Worm (Caenorhabditis elegans) whole organism, L4 larva: ENCODE data around the gene ZK470.14.
A peak's percentile ranks its signal among the peaks of the same experiment; 100 is the strongest.

Experiments
- D1046.2 ChIP-seq: fragments of 200-800 bp; sonication (Bioruptor generic); IDR thresholded peaks from 2 replicates; pipeline ENCODE4 v1.3.6; 2022; ENCODE audit warnings: missing genetic modification characterization, missing compliant biosample characterization
- F26F4.8 ChIP-seq: fragments of 200-800 bp; sonication (Bioruptor generic); conservative IDR thresholded peaks from 2 replicates; pipeline ENCODE4 v1.3.6; 2022; ENCODE audit warnings: missing genetic modification characterization, missing compliant biosample characterization
- F37D6.2 ChIP-seq: sonication (generic microtip); optimal IDR thresholded peaks from 2 replicates; lab custom pipeline; 2016; ENCODE audit warnings: mild to moderate bottlenecking, missing genetic modification characterization, missing compliant biosample characterization
- F44E2.7 ChIP-seq: fragments of 200-800 bp; sonication (Bioruptor generic); IDR thresholded peaks from 2 replicates; pipeline ENCODE4 v2.1.2; 2022; ENCODE audit warnings: missing genetic modification characterization, missing compliant biosample characterization
- T26A8.4 ChIP-seq: fragments of 200-800 bp; sonication (Bioruptor generic); IDR thresholded peaks from 2 replicates; pipeline ENCODE4 v1.3.6; 2022; ENCODE audit warnings: missing genetic modification characterization, missing compliant biosample characterization
- Y105C5A.15 ChIP-seq: fragments of 200-800 bp; sonication (Bioruptor generic); IDR thresholded peaks from 2 replicates; pipeline ENCODE4 v1.3.6; 2022; ENCODE audit warnings: missing genetic modification characterization, missing compliant biosample characterization
- Y75B8A.6 ChIP-seq: fragments of 200-800 bp; sonication (Bioruptor generic); IDR thresholded peaks from 2 replicates; pipeline ENCODE4 v1.3.6; 2022; ENCODE audit warnings: missing genetic modification reagents, missing genetic modification characterization, missing compliant biosample characterization
- ZK337.2 ChIP-seq: fragments of 200-800 bp; sonication (Bioruptor generic); IDR thresholded peaks from 2 replicates; pipeline ENCODE4 v1.3.6; 2022; ENCODE audit warnings: missing genetic modification reagents, missing genetic modification characterization, missing compliant biosample characterization
- ZK546.5 ChIP-seq, 2 experiments: sonication (generic microtip); optimal IDR thresholded peaks; 2 replicates each; lab custom pipeline; 2017; ENCODE audit warnings: missing biosample characterization in 2 of 2, missing genetic modification characterization in 2 of 2
- aha-1 ChIP-seq: fragments of 150-350 bp; peaks from one replicate; lab custom pipeline; 2014; ENCODE audit warnings: missing biosample characterization, missing genetic modification characterization
- aly-2 ChIP-seq: sonication (generic microtip); optimal IDR thresholded peaks from 2 replicates; lab custom pipeline; 2018; ENCODE audit warnings: missing biosample characterization, missing genetic modification characterization
- attf-4 ChIP-seq: sonication (generic microtip); optimal IDR thresholded peaks from 3 replicates; lab custom pipeline; 2017; ENCODE audit warnings: missing biosample characterization, missing genetic modification characterization
- ceh-28 ChIP-seq: fragments of 150-350 bp; optimal IDR thresholded peaks from 2 replicates; lab custom pipeline; 2014; ENCODE audit warnings: missing biosample characterization, missing genetic modification reagents, missing genetic modification characterization
- ceh-44 ChIP-seq: fragments of 200-800 bp; sonication (Bioruptor generic); IDR thresholded peaks from 2 replicates; pipeline ENCODE4 v1.3.6; 2022; ENCODE audit warnings: missing genetic modification reagents, missing genetic modification characterization, missing compliant biosample characterization
- ceh-62 ChIP-seq: sonication (generic microtip); optimal IDR thresholded peaks from 2 replicates; lab custom pipeline; 2017; ENCODE audit warnings: missing biosample characterization, missing genetic modification characterization
- ces-1 ChIP-seq: fragments of 150-350 bp; sonication (generic microtip); optimal IDR thresholded peaks from 4 replicates; lab custom pipeline; 2014; ENCODE audit warnings: missing biosample characterization, missing genetic modification reagents, missing genetic modification characterization
- daf-12 ChIP-seq: fragments of 150-350 bp; optimal IDR thresholded peaks from 2 replicates; lab custom pipeline; 2014; ENCODE audit warnings: missing biosample characterization, missing genetic modification reagents, missing genetic modification characterization
- daf-8 ChIP-seq: fragments of 200-800 bp; sonication (Bioruptor generic); IDR thresholded peaks from 2 replicates; pipeline ENCODE4 v1.3.6; 2022; ENCODE audit warnings: missing genetic modification characterization, missing compliant biosample characterization
- dmd-6 ChIP-seq: fragments of 200-800 bp; sonication (Bioruptor generic); IDR thresholded peaks from 2 replicates; pipeline ENCODE4 v1.3.6; 2022; ENCODE audit warnings: missing genetic modification reagents, missing genetic modification characterization, missing compliant biosample characterization
- dpl-1 ChIP-seq: fragments of 150-350 bp; optimal IDR thresholded peaks from 2 replicates; lab custom pipeline; 2014; ENCODE audit warnings: missing biosample characterization, missing genetic modification reagents, missing genetic modification characterization
- duxl-1 ChIP-seq: sonication (generic microtip); optimal IDR thresholded peaks from 2 replicates; lab custom pipeline; 2016; ENCODE audit warnings: mild to moderate bottlenecking, missing genetic modification characterization, moderate library complexity, missing compliant biosample characterization; ENCODE audit not compliant: poor library complexity
- dve-1 ChIP-seq: sonication (generic microtip); optimal IDR thresholded peaks from 2 replicates; lab custom pipeline; 2017; ENCODE audit warnings: antibody characterized with exemption, mild to moderate bottlenecking, missing genetic modification characterization, missing compliant biosample characterization; ENCODE audit not compliant: insufficient read depth
- egl-27 ChIP-seq: sonication (generic microtip); optimal IDR thresholded peaks from 3 replicates; lab custom pipeline; 2017; ENCODE audit warnings: missing biosample characterization, missing genetic modification reagents, missing genetic modification characterization
- egl-43 ChIP-seq: fragments of 200-800 bp; sonication (Bioruptor generic); IDR thresholded peaks from 2 replicates; pipeline ENCODE4 v1.3.6; 2022; ENCODE audit warnings: missing genetic modification reagents, missing genetic modification characterization, missing compliant biosample characterization
- fos-1 ChIP-seq: fragments of 150-350 bp; optimal IDR thresholded peaks from 2 replicates; lab custom pipeline; 2014; ENCODE audit warnings: missing biosample characterization, missing genetic modification characterization
- hlh-11 ChIP-seq: fragments of 200-800 bp; sonication (Bioruptor generic); optimal IDR thresholded peaks from 2 replicates; lab custom pipeline; 2018; ENCODE audit warnings: mild to moderate bottlenecking, missing genetic modification characterization, missing compliant biosample characterization
- hlh-30 ChIP-seq: sonication (generic microtip); optimal IDR thresholded peaks from 2 replicates; lab custom pipeline; 2017; ENCODE audit warnings: antibody characterized with exemption, mild to moderate bottlenecking, missing genetic modification characterization, missing compliant biosample characterization; ENCODE audit not compliant: insufficient read depth
- lim-7 ChIP-seq: fragments of 200-800 bp; sonication (Bioruptor generic); IDR thresholded peaks from 2 replicates; pipeline ENCODE4 v1.3.6; 2022; ENCODE audit warnings: missing genetic modification characterization, missing compliant biosample characterization
- lin-1 ChIP-seq: fragments of 200-800 bp; sonication (Bioruptor generic); IDR thresholded peaks from 2 replicates; pipeline ENCODE4 v1.3.6; 2022; ENCODE audit warnings: missing genetic modification reagents, missing genetic modification characterization, missing compliant biosample characterization
- lin-29 ChIP-seq: fragments of 200-800 bp; sonication (Bioruptor generic); IDR thresholded peaks from 2 replicates; pipeline ENCODE4 v1.3.6; 2022; ENCODE audit warnings: missing genetic modification reagents, missing genetic modification characterization, missing compliant biosample characterization
- lir-3 ChIP-seq: sonication (generic microtip); optimal IDR thresholded peaks from 2 replicates; lab custom pipeline; 2016; ENCODE audit warnings: mild to moderate bottlenecking, missing genetic modification characterization, missing compliant biosample characterization
- lsy-2 ChIP-seq, 2 experiments: fragments of 150-350 bp in 1 of 2; sonication (generic microtip) in 1 of 2; optimal IDR thresholded peaks; 2 replicates each; lab custom pipeline; 2014 to 2017; ENCODE audit warnings: missing biosample characterization in 2 of 2, missing genetic modification characterization in 2 of 2
- madf-9 ChIP-seq: fragments of 200-800 bp; sonication (Bioruptor generic); conservative IDR thresholded peaks from 2 replicates; pipeline ENCODE4 v1.3.6; 2022; ENCODE audit warnings: missing genetic modification reagents, missing genetic modification characterization, missing compliant biosample characterization
- mxl-3 ChIP-seq: fragments of 200-800 bp; sonication (Bioruptor generic); optimal IDR thresholded peaks from 2 replicates; lab custom pipeline; 2018; ENCODE audit warnings: mild to moderate bottlenecking, missing genetic modification characterization, missing compliant biosample characterization
- nhr-10 ChIP-seq: fragments of 150-350 bp; optimal IDR thresholded peaks from 2 replicates; lab custom pipeline; 2014; ENCODE audit warnings: missing biosample characterization, missing genetic modification characterization
- nhr-11 ChIP-seq: fragments of 150-350 bp; optimal IDR thresholded peaks from 2 replicates; lab custom pipeline; 2014; ENCODE audit warnings: missing biosample characterization, missing genetic modification characterization
- nhr-111 ChIP-seq: fragments of 200-800 bp; sonication (Bioruptor generic); optimal IDR thresholded peaks from 2 replicates; lab custom pipeline; 2018; ENCODE audit warnings: mild to moderate bottlenecking, missing genetic modification characterization, missing compliant biosample characterization
- nhr-25 ChIP-seq: sonication (generic microtip); optimal IDR thresholded peaks from 2 replicates; lab custom pipeline; 2017; ENCODE audit warnings: missing genetic modification characterization, mild to moderate bottlenecking, missing compliant biosample characterization, antibody characterized with exemption, moderate library complexity, borderline replicate concordance; ENCODE audit not compliant: insufficient read depth
- nhr-41 ChIP-seq: fragments of 200-800 bp; sonication (Bioruptor generic); IDR thresholded peaks from 2 replicates; pipeline ENCODE4 v1.3.6; 2022; ENCODE audit warnings: missing genetic modification reagents, missing genetic modification characterization, missing compliant biosample characterization
- nhr-48 ChIP-seq: sonication (generic microtip); optimal IDR thresholded peaks from 2 replicates; lab custom pipeline; 2016; ENCODE audit warnings: mild to moderate bottlenecking, missing genetic modification characterization, missing compliant biosample characterization
- nhr-76 ChIP-seq: fragments of 150-350 bp; optimal IDR thresholded peaks from 2 replicates; lab custom pipeline; 2014; ENCODE audit warnings: missing biosample characterization, missing genetic modification characterization
- php-3 ChIP-seq: fragments of 200-800 bp; sonication (Bioruptor generic); IDR thresholded peaks from 2 replicates; pipeline ENCODE4 v1.3.6; 2022; ENCODE audit warnings: missing genetic modification reagents, missing genetic modification characterization, missing compliant biosample characterization
- saeg-2 ChIP-seq: fragments of 200-800 bp; sonication (Bioruptor generic); IDR thresholded peaks from 2 replicates; pipeline ENCODE4 v1.3.6; 2022; ENCODE audit warnings: missing genetic modification reagents, missing genetic modification characterization, missing compliant biosample characterization
- snpc-4 ChIP-seq: fragments of 150-350 bp; optimal IDR thresholded peaks from 2 replicates; lab custom pipeline; 2014; ENCODE audit warnings: missing biosample characterization, missing genetic modification characterization
- spr-3 ChIP-seq: fragments of 200-800 bp; sonication (Bioruptor generic); optimal IDR thresholded peaks from 2 replicates; lab custom pipeline; 2018; ENCODE audit warnings: mild to moderate bottlenecking, missing genetic modification characterization, missing compliant biosample characterization
- tag-97 ChIP-seq: fragments of 200-800 bp; sonication (Bioruptor generic); IDR thresholded peaks from 2 replicates; pipeline ENCODE4 v1.3.6; 2022; ENCODE audit warnings: missing genetic modification characterization, missing compliant biosample characterization
- unc-39 ChIP-seq: sonication (generic microtip); optimal IDR thresholded peaks from 2 replicates; lab custom pipeline; 2017; ENCODE audit warnings: missing biosample characterization, missing genetic modification characterization
- vab-7 ChIP-seq: fragments of 200-800 bp; sonication (Bioruptor generic); IDR thresholded peaks from 2 replicates; pipeline ENCODE4 v1.3.6; 2022; ENCODE audit warnings: missing genetic modification reagents, missing genetic modification characterization, missing compliant biosample characterization
- zag-1 ChIP-seq: fragments of 150-350 bp; optimal IDR thresholded peaks from 2 replicates; lab custom pipeline; 2014; ENCODE audit warnings: missing biosample characterization, missing genetic modification characterization

ZK470.14 gene

ce11 chrX:4147600-4148448 lies 19.4 kb upstream of the ZK470.14 start (continued):
- TF ChIP-seq nhr-48 (tag; lab: Kevin White, UChicago) (peak; percentile 15), T26A8.4 (GFP tag; lab: Robert Waterston, UW) (peak; percentile 70), nhr-41 (GFP tag; lab: Robert Waterston, UW) (0 out of 2 replicates have a peak, but pooled peaks have one; percentile 68), F44E2.7 (GFP tag; lab: Robert Waterston, UW) (no peak), ZK337.2 (GFP tag; lab: Robert Waterston, UW) (no peak; the same call in 1 of the 2 replicates), ceh-62 (tag; lab: Kevin White, UChicago) (no peak), nhr-10 (tag; lab: Kevin White, UChicago) (no peak), unc-39 (tag; lab: Kevin White, UChicago) (no peak), nhr-111 (GFP tag; lab: Kevin White, UChicago) (no peak), nhr-25 (peak; percentile 44), Y105C5A.15 (GFP tag; lab: Robert Waterston, UW) (peak; percentile 46; the same call in 1 of the 2 replicates), lin-29 (GFP tag; lab: Robert Waterston, UW) (peak; percentile 6; the same call in 1 of the 2 replicates), saeg-2 (GFP tag; lab: Robert Waterston, UW) (no peak), egl-27 (tag; lab: Kevin White, UChicago) (no peak), F37D6.2 (peak; percentile 6), daf-8 (GFP tag; lab: Robert Waterston, UW) (no peak), tag-97 (GFP tag; lab: Robert Waterston, UW) (0 out of 2 replicates have a peak, but pooled peaks have one; percentile 34), lsy-2 (tag; optimal IDR thresholded peaks at IDR 0.05; lab: Kevin White, UChicago) (peak in 1 of 2 experiments; percentile 52), hlh-11 (tag; lab: Kevin White, UChicago) (peak; percentile 25), spr-3 (no peak), snpc-4 (tag; lab: Kevin White, UChicago) (no peak), lin-1 (GFP tag; lab: Robert Waterston, UW) (peak; percentile 37; the same call in 1 of the 2 replicates), F26F4.8 (no peak), ceh-44 (GFP tag; lab: Robert Waterston, UW) (no peak), duxl-1 (tag; lab: Kevin White, UChicago) (peak; percentile 60), dve-1 (tag; lab: Kevin White, UChicago) (peak; percentile 39), mxl-3 (GFP tag; lab: Kevin White, UChicago) (no peak), aly-2 (tag; lab: Kevin White, UChicago) (no peak), ces-1 (no peak), dmd-6 (GFP tag; lab: Robert Waterston, UW) (no peak), php-3 (0 out of 2 replicates have a peak, but pooled peaks have one; percentile 37), zag-1 (tag; lab: Kevin White, UChicago) (no peak), dpl-1 (GFP tag; lab: Kevin White, UChicago) (no peak), Y75B8A.6 (GFP tag; lab: Robert Waterston, UW) (peak; percentile 83), D1046.2 (GFP tag; lab: Robert Waterston, UW) (no peak), nhr-11 (tag; lab: Kevin White, UChicago) (no peak), nhr-76 (tag; lab: Kevin White, UChicago) (no peak), fos-1 (tag; lab: Kevin White, UChicago) (no peak), egl-43 (no peak), daf-12 (no peak), ceh-28 (tag; lab: Kevin White, UChicago) (no peak), aha-1 (tag; lab: Kevin White, UChicago) (peak; percentile 78), madf-9 (GFP tag; lab: Robert Waterston, UW) (peak; percentile 48), vab-7 (GFP tag; lab: Robert Waterston, UW) (peak; percentile 16; the same call in 1 of the 2 replicates), attf-4 (no peak), lir-3 (tag; lab: Kevin White, UChicago) (no peak), lim-7 (GFP tag; lab: Robert Waterston, UW) (peak; percentile 63; the same call in 1 of the 2 replicates), hlh-30 (tag; lab: Kevin White, UChicago) (peak; percentile 45), ZK546.5 (tag; optimal IDR thresholded peaks at IDR 0.05; lab: Kevin White, UChicago) (no peak)
